Fruit fly (Drosophila melanogaster): ENCODE measurements around the gene Cpr67B.
A peak's percentile ranks its signal among the peaks of the same experiment; 100 is the strongest.

Gene Cpr67B

dm6 chr3L:9420054-9420818, 15.6 kb downstream of the Cpr67B start (continued):
- TF ChIP-seq CG4730 (GFP tag; IDR thresholded peaks at IDR 0.05) (no peak), Dp (GFP tag; optimal IDR thresholded peaks at IDR 0.05) (no peak), Nf-YA (GFP tag; IDR thresholded peaks at IDR 0.05) (peak; percentile 43; the same call in 1 of the 2 replicates), CG31388 (GFP tag; optimal IDR thresholded peaks at IDR 0.05) (no peak), az2 (GFP tag; optimal IDR thresholded peaks at IDR 0.05) (peak; percentile 19), Gsc (GFP tag; IDR thresholded peaks at IDR 0.05) (0 out of 2 replicates have a peak, but pooled peaks have one; percentile 32), CG7928 (GFP tag; optimal IDR thresholded peaks at IDR 0.05) (no peak), CoRest (tag; optimal IDR thresholded peaks at IDR 0.05) (peak; percentile 38), CG1647 (GFP tag; optimal IDR thresholded peaks at IDR 0.05) (peak; percentile 22), CG4617 (GFP tag; optimal IDR thresholded peaks at IDR 0.05; ENCODE audit: borderline replicate concordance) (no peak), CG3163 (GFP tag; optimal IDR thresholded peaks at IDR 0.05) (no peak), CG18476 (GFP tag; optimal IDR thresholded peaks at IDR 0.05) (no peak), tio (GFP tag; optimal IDR thresholded peaks at IDR 0.05) (no peak), CG17568 (GFP tag; optimal IDR thresholded peaks at IDR 0.05) (peak; percentile 29), odd (GFP tag; optimal IDR thresholded peaks at IDR 0.05) (peak; percentile 44), CG13424 (tag; optimal IDR thresholded peaks at IDR 0.05) (peak; percentile 54), Fer1 (GFP tag; optimal IDR thresholded peaks at IDR 0.05) (peak; percentile 21), prd (optimal IDR thresholded peaks at IDR 0.05) (no peak), prd (GFP tag; IDR thresholded peaks at IDR 0.05) (peak; percentile 56; the same call in 2 of the 3 replicates), hb (GFP tag; IDR thresholded peaks at IDR 0.05; ENCODE audit: partially characterized antibody) (no peak), Med (GFP tag) (peak; percentile 81), Sry-δ (GFP tag; optimal IDR thresholded peaks at IDR 0.05) (no peak), Mes4 (GFP tag; optimal IDR thresholded peaks at IDR 0.05) (no peak), vvl (GFP tag; IDR thresholded peaks at IDR 0.05) (peak; percentile 65), HLH4C (GFP tag; IDR thresholded peaks at IDR 0.05; ENCODE audit: partially characterized antibody) (no peak), esg (GFP tag; conservative IDR thresholded peaks at IDR 0.05) (peak; percentile 63; the same call in 1 of the 2 replicates), CG12236 (GFP tag; optimal IDR thresholded peaks at IDR 0.05) (peak; percentile 12), da (GFP tag; optimal IDR thresholded peaks at IDR 0.05) (no peak), slbo (GFP tag; IDR thresholded peaks at IDR 0.05) (peak; percentile 38), CG32532 (GFP tag; IDR thresholded peaks at IDR 0.05) (peak; percentile 14; the same call in 1 of the 2 replicates), CG8281 (tag; optimal IDR thresholded peaks at IDR 0.05) (no peak), CG18262 (tag; optimal IDR thresholded peaks at IDR 0.05) (peak; percentile 56), CG8765 (GFP tag; IDR thresholded peaks at IDR 0.05) (no peak), CG1792 (GFP tag; optimal IDR thresholded peaks at IDR 0.05) (no peak), CG14965 (GFP tag; optimal IDR thresholded peaks at IDR 0.05; ENCODE audit: borderline replicate concordance) (no peak), psq (GFP tag; optimal IDR thresholded peaks at IDR 0.05) (no peak), NK7.1 (GFP tag; optimal IDR thresholded peaks at IDR 0.05) (no peak), Aef1 (GFP tag; IDR thresholded peaks at IDR 0.05) (no peak), CG13624 (GFP tag; optimal IDR thresholded peaks at IDR 0.05) (no peak), pb (GFP tag; optimal IDR thresholded peaks at IDR 0.05) (no peak), rib (GFP tag; IDR thresholded peaks at IDR 0.05) (no peak), CG12155 (GFP tag; optimal IDR thresholded peaks at IDR 0.05) (no peak), CG4404 (GFP tag; IDR thresholded peaks at IDR 0.05) (no peak), gfzf (GFP tag; optimal IDR thresholded peaks at IDR 0.05) (no peak), CG7556 (GFP tag; optimal IDR thresholded peaks at IDR 0.05) (peak; percentile 62), CG16779 (GFP tag; IDR thresholded peaks at IDR 0.05) (no peak), CG2116 (GFP tag; optimal IDR thresholded peaks at IDR 0.05) (no peak), Oaz (GFP tag; IDR thresholded peaks at IDR 0.05) (no peak), cas (GFP tag; IDR thresholded peaks at IDR 0.05) (no peak), slou (GFP tag; optimal IDR thresholded peaks at IDR 0.05) (no peak), NC2β (GFP tag; optimal IDR thresholded peaks at IDR 0.05) (no peak)
